Worm (Caenorhabditis elegans) whole organism, young adult: ENCODE results near the gene heh-1.

Experiments
- C06A6.2 ChIP-seq: fragments of 200-800 bp; sonication (Bioruptor generic); conservative IDR thresholded peaks from 2 replicates; pipeline ENCODE4 v1.3.6; 2022; ENCODE audit warnings: missing genetic modification characterization, missing compliant biosample characterization
- F23B12.7 ChIP-seq: sonication (generic microtip); optimal IDR thresholded peaks from 2 replicates; lab custom pipeline; 2017; ENCODE audit warnings: missing genetic modification characterization, mild to moderate bottlenecking, missing compliant biosample characterization, antibody characterized with exemption, moderate library complexity; ENCODE audit not compliant: insufficient read depth
- K12H6.12 ChIP-seq: fragments of 200-800 bp; sonication (Bioruptor generic); optimal IDR thresholded peaks from 2 replicates; lab custom pipeline; 2018; ENCODE audit warnings: mild to moderate bottlenecking, missing genetic modification characterization, missing compliant biosample characterization
- T26A5.8 ChIP-seq: sonication (generic microtip); optimal IDR thresholded peaks from 2 replicates; lab custom pipeline; 2016; ENCODE audit warnings: missing genetic modification characterization, missing compliant biosample characterization
- Y53G8AR.9 ChIP-seq: fragments of 200-800 bp; sonication (Bioruptor generic); conservative IDR thresholded peaks from 2 replicates; pipeline ENCODE4 v1.3.6; 2022; ENCODE audit warnings: missing genetic modification reagents, missing genetic modification characterization, missing compliant biosample characterization
- Y79H2A.3 ChIP-seq: fragments of 200-800 bp; sonication (Bioruptor generic); conservative IDR thresholded peaks from 2 replicates; pipeline ENCODE4 v1.3.6; 2022; ENCODE audit warnings: missing genetic modification reagents, missing genetic modification characterization, missing compliant biosample characterization
- akir-1 ChIP-seq: fragments of 200-800 bp; sonication (Bioruptor generic); optimal IDR thresholded peaks from 2 replicates; lab custom pipeline; 2018; ENCODE audit warnings: mild to moderate bottlenecking, missing genetic modification characterization, moderate library complexity, missing compliant biosample characterization
- atf-7 ChIP-seq: sonication (generic microtip); optimal IDR thresholded peaks from 2 replicates; lab custom pipeline; 2017; ENCODE audit warnings: mild to moderate bottlenecking, missing genetic modification characterization, missing compliant biosample characterization
- die-1 ChIP-seq: sonication (generic microtip); optimal IDR thresholded peaks from 2 replicates; lab custom pipeline; 2016; ENCODE audit warnings: missing genotype, mild to moderate bottlenecking, missing genetic modification characterization, missing compliant biosample characterization
- egl-18 ChIP-seq: fragments of 200-800 bp; sonication (Bioruptor generic); IDR thresholded peaks from 2 replicates; pipeline ENCODE4 v1.3.6; 2022; ENCODE audit warnings: missing genetic modification reagents, missing genetic modification characterization, missing compliant biosample characterization
- egl-44 ChIP-seq: fragments of 200-800 bp; sonication (Bioruptor generic); IDR thresholded peaks from 2 replicates; pipeline ENCODE4 v1.3.6; 2022; ENCODE audit warnings: missing genetic modification reagents, missing genetic modification characterization, missing compliant biosample characterization
- egrh-3 ChIP-seq: fragments of 200-800 bp; sonication (Bioruptor generic); IDR thresholded peaks from 2 replicates; pipeline ENCODE4 v1.3.6; 2022; ENCODE audit warnings: missing genetic modification reagents, missing genetic modification characterization, missing compliant biosample characterization
- ets-4 ChIP-seq: fragments of 200-800 bp; sonication (Bioruptor generic); optimal IDR thresholded peaks from 2 replicates; lab custom pipeline; 2018; ENCODE audit warnings: mild to moderate bottlenecking, missing genetic modification characterization, missing compliant biosample characterization
- fkh-3 ChIP-seq: sonication (generic microtip); optimal IDR thresholded peaks from 2 replicates; lab custom pipeline; 2016; ENCODE audit warnings: mild to moderate bottlenecking, missing genetic modification characterization, missing compliant biosample characterization
- hmg-1.2 ChIP-seq: fragments of 200-800 bp; sonication (Bioruptor generic); IDR thresholded peaks from 2 replicates; pipeline ENCODE4 v1.3.6; 2022; ENCODE audit warnings: missing genetic modification reagents, missing genetic modification characterization, missing compliant biosample characterization
- let-607 ChIP-seq, 2 experiments: fragments of 200-800 bp in 1 of 2; sonication (Bioruptor generic) in 1 of 2; sonication (generic microtip) in 1 of 2; optimal IDR thresholded peaks; 2 replicates each; lab custom pipeline; 2016 to 2018; ENCODE audit warnings: mild to moderate bottlenecking in 2 of 2, missing compliant biosample characterization in 2 of 2, missing genetic modification characterization in 2 of 2, moderate library complexity in 2 of 2, missing genotype in 1 of 2
- lin-26 ChIP-seq: fragments of 200-800 bp; sonication (Bioruptor generic); IDR thresholded peaks from 2 replicates; pipeline ENCODE4 v1.3.6; 2022; ENCODE audit warnings: missing genetic modification reagents, missing genetic modification characterization, missing compliant biosample characterization
- lin-54 ChIP-seq: fragments of 200-800 bp; sonication (Bioruptor generic); optimal IDR thresholded peaks from 2 replicates; lab custom pipeline; 2018; ENCODE audit warnings: mild to moderate bottlenecking, missing genetic modification characterization, missing compliant biosample characterization
- lsy-27 ChIP-seq: sonication (generic microtip); optimal IDR thresholded peaks from 2 replicates; lab custom pipeline; 2017; ENCODE audit warnings: missing genetic modification characterization, mild to moderate bottlenecking, missing compliant biosample characterization, antibody characterized with exemption, missing genotype, borderline replicate concordance; ENCODE audit not compliant: insufficient read depth
- nfyb-1 ChIP-seq: fragments of 200-800 bp; sonication (Bioruptor generic); IDR thresholded peaks from 2 replicates; pipeline ENCODE4 v1.3.6; 2022; ENCODE audit warnings: missing genetic modification reagents, missing genetic modification characterization, missing compliant biosample characterization
- nhr-179 ChIP-seq: sonication (generic microtip); optimal IDR thresholded peaks from 2 replicates; lab custom pipeline; 2016; ENCODE audit warnings: mild to moderate bottlenecking, missing genetic modification characterization, missing compliant biosample characterization
- nhr-80 ChIP-seq: sonication (generic microtip); optimal IDR thresholded peaks from 2 replicates; lab custom pipeline; 2016; ENCODE audit warnings: missing genetic modification characterization, missing compliant biosample characterization
- pbrm-1 ChIP-seq: fragments of 200-800 bp; sonication (Bioruptor generic); IDR thresholded peaks from 2 replicates; pipeline ENCODE4 v1.3.6; 2022; ENCODE audit warnings: missing genetic modification reagents, missing genetic modification characterization, missing compliant biosample characterization
- snpc-4 ChIP-seq, 5 experiments: fragments of 150-350 bp in 1 of 5; sonication (generic microtip) in 4 of 5; optimal IDR thresholded peaks; 2 replicates each; lab custom pipeline; 2014 to 2018; ENCODE audit warnings: missing genetic modification characterization in 5 of 5, missing biosample characterization in 3 of 5, antibody characterized with exemption in 2 of 5, mild to moderate bottlenecking in 2 of 5, missing compliant biosample characterization in 2 of 5, missing genotype in 2 of 5, moderate library complexity in 2 of 5, missing genetic modification reagents in 1 of 5
- sptf-2 ChIP-seq: fragments of 200-800 bp; sonication (Bioruptor generic); optimal IDR thresholded peaks from 2 replicates; lab custom pipeline; 2018; ENCODE audit warnings: mild to moderate bottlenecking, missing genetic modification characterization, missing compliant biosample characterization
- tbx-9 ChIP-seq: sonication (generic microtip); optimal IDR thresholded peaks from 2 replicates; lab custom pipeline; 2016; ENCODE audit warnings: borderline replicate concordance, missing genetic modification characterization, inconsistent platforms, missing compliant biosample characterization
- zfh-2 ChIP-seq: fragments of 200-800 bp; sonication (Bioruptor generic); conservative IDR thresholded peaks from 2 replicates; pipeline ENCODE4 v1.3.6; 2022; ENCODE audit warnings: missing genetic modification reagents, missing genetic modification characterization, missing compliant biosample characterization
- ztf-18 ChIP-seq: sonication (generic microtip); optimal IDR thresholded peaks from 2 replicates; lab custom pipeline; 2016; ENCODE audit warnings: missing genotype, mild to moderate bottlenecking, missing genetic modification characterization, missing compliant biosample characterization
- ztf-26 ChIP-seq: sonication (generic microtip); optimal IDR thresholded peaks from 2 replicates; lab custom pipeline; 2017; ENCODE audit warnings: missing genetic modification characterization, missing compliant biosample characterization
- ztf-3 ChIP-seq: fragments of 200-800 bp; sonication (Bioruptor generic); optimal IDR thresholded peaks from 2 replicates; lab custom pipeline; 2018; ENCODE audit warnings: mild to moderate bottlenecking, missing genetic modification characterization, missing compliant biosample characterization

The heh-1 gene

DNA sequence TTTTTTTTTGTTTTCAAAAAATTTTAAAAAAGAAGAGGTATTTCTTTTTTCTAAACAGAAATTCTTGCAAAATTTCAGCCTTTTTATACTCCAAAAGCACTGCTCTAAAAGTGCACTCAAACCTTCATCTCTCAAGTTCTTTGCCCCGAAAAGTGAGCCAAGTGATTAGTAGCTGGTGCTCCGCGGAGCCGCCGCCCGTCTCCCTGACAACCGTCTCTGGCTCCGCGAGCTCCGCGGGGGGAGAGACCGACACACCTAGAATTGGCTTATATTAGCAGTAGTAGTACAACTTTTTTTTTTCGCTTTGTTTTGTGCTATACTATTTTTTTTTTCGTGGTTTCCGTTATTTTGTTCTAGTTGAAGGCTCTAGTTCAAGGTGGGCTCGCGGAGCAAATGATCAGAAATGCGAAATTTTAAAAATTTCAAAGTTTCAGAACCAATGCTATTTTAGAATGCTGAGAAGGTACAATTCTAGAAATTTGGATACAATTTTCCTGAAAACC lies 33.4 kb upstream of the heh-1 start, which contains the start of gene Y53G8AL.1:
Y53G8AL.1 (plus strand) TSS at position 453 of the 503 bp plus-strand sequence.
- TF ChIP-seq C06A6.2 (GFP tag; lab: Robert Waterston, UW) (no peak), lin-26 (GFP tag; lab: Robert Waterston, UW) (no peak), lin-54 (GFP tag; lab: Kevin White, UChicago) (no peak), lsy-27 (tag; lab: Kevin White, UChicago) (no peak), nhr-179 (no peak), egrh-3 (GFP tag; lab: Robert Waterston, UW) (peak; percentile 19; the same call in 1 of the 2 replicates), let-607 (tag; optimal IDR thresholded peaks at IDR 0.05; lab: Kevin White, UChicago) (no peak), T26A5.8 (tag; lab: Kevin White, UChicago) (no peak), nfyb-1 (no peak), snpc-4 (GFP tag; optimal IDR thresholded peaks at IDR 0.05; lab: Kevin White, UChicago) (no peak), snpc-4 (tag; optimal IDR thresholded peaks at IDR 0.05; lab: Kevin White, UChicago) (no peak), egl-18 (GFP tag; lab: Robert Waterston, UW) (no peak), ets-4 (no peak), Y53G8AR.9 (no peak), nhr-80 (no peak), zfh-2 (GFP tag; lab: Robert Waterston, UW) (peak; percentile 74), akir-1 (GFP tag; lab: Kevin White, UChicago) (no peak), egl-44 (GFP tag; lab: Robert Waterston, UW) (no peak)

DNA sequence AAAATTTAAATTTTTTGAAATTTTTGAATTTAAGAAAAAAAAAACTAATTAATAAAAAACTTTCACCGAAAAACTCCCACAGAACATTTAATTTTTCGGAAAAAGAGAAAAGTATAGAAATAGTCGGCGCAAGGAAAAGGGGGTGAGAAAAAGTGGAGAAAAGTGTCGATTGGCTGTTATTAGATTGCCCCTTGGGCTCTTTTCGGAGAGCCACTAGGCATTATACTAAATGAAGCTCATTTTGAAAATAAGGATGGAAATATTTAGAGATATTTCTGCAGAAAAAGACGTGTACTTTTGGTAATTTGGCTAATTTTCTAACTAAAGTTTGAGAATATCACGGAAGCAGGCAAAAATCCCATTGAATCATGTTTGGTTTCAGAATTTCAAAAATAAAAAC lies 24.8 kb upstream of the heh-1 start:
- TF ChIP-seq sptf-2 (GFP tag; lab: Kevin White, UChicago): no peak
- no peak for TF ChIP-seq akir-1 (GFP tag; lab: Kevin White, UChicago)
- TF ChIP-seq Y79H2A.3: no peak
- no peak for TF ChIP-seq F23B12.7 (tag; lab: Kevin White, UChicago)
- TF ChIP-seq nfyb-1: no peak
- TF ChIP-seq atf-7: no peak
- no peak for TF ChIP-seq fkh-3 (tag; lab: Kevin White, UChicago)

DNA sequence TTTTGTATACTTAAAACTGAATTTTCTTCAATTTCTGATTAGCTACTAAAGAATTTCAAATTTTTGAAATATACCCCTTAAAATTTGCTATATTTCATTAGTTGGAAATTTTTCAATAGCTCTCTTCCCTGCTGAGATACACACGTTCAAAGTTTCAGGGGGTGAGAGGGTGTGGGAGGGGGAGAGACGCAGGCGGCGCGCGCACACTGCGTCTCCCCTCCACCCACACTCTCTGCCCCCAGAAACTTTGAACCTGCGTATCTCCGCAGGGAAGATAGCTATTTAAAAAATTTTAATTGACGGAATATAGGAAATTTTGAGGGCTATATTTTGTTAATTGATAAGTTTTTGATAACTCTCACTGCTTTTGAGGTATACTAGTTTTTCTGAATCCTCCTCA lies 23.4 kb upstream of the heh-1 start:
- TF ChIP-seq ztf-18 (tag; lab: Kevin White, UChicago): no peak
- TF ChIP-seq die-1 (tag; lab: Kevin White, UChicago): no peak
- TF ChIP-seq egrh-3 (GFP tag; lab: Robert Waterston, UW): 0 out of 2 replicates have a peak, but pooled peaks have one; percentile 17
- TF ChIP-seq hmg-1.2: peak; percentile 78

DNA sequence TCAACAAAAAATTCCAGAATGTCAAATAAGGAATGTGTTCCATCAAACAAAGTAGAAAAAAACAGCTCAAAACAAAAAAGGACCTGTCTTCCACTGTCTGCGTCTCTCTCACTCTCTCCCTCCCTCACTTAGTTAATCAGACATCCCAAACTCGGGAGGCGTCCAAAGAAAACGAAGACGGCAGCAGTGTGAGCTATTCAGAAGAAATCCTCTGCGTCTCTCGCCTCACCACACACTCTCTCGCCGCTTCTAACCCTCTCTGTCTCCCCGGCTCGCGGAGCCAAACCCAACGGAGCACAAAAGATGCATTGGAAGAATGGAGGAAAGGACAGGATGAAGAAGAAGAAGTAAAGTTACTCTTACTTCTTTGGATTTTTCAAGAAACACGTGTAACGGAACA lies 21.0 kb upstream of the heh-1 start:
- TF ChIP-seq tbx-9 (tag; lab: Kevin White, UChicago) (no peak), pbrm-1 (GFP tag; lab: Robert Waterston, UW) (0 out of 2 replicates have a peak, but pooled peaks have one; percentile 14), ztf-3 (no peak), K12H6.12 (peak; percentile 19), hmg-1.2 (peak; percentile 73), nfyb-1 (0 out of 2 replicates have a peak, but pooled peaks have one; percentile 16)

DNA sequence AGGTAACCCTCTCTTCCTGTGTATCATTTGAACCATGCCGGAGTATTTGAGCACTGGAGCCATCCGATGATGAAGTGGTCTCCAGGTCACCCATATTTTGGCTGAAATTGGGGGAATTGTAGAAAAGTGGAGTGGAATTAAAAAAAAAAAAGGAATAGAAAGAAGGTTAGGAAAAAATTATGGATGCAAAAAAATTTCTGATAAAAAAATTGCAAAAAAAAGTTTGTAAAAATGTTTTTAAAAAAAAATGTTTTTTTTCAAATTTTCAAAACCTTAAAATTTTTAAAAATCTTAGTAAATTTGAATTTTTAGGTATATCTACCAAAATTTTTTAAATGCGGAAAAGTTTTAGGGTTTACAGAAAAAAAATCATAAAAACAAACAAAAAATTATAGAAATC lies 19.7 kb upstream of the heh-1 start, which contains the start of gene frm-8:
frm-8 (minus strand) TSS at position 101 of the 400 bp plus-strand sequence.
- TF ChIP-seq ztf-26 (tag; lab: Kevin White, UChicago): no peak
